Fruit fly (Drosophila melanogaster) whole organism, embryonic: Measurements from ENCODE around the gene CG10226.
A peak's percentile ranks its signal among the peaks of the same experiment; 100 is the strongest.

Experiments used
- ATbp ChIP-seq: fragments of 200-800 bp; sonication (Bioruptor generic); optimal IDR thresholded peaks from 2 replicates; lab custom pipeline; 2017; ENCODE audit warnings: missing biosample characterization, mild to moderate bottlenecking, missing genetic modification characterization, missing genetic modification reagents
- Abd-B ChIP-seq: fragments of 200-800 bp; sonication (Bioruptor generic); optimal IDR thresholded peaks from 2 replicates; lab custom pipeline; 2018; ENCODE audit warnings: missing biosample characterization, mild to moderate bottlenecking, missing genetic modification characterization, moderate library complexity
- Bteb2 ChIP-seq: fragments of 200-800 bp; sonication (Bioruptor generic); optimal IDR thresholded peaks from 2 replicates; lab custom pipeline; 2016; ENCODE audit warnings: missing biosample characterization, missing genetic modification characterization
- CG10209 ChIP-seq: fragments of 200-800 bp; sonication (Bioruptor generic); optimal IDR thresholded peaks from 3 replicates; lab custom pipeline; 2017; ENCODE audit warnings: missing biosample characterization, mild to moderate bottlenecking, missing genetic modification characterization, missing genetic modification reagents
- CG10267 ChIP-seq: fragments of 200-800 bp; sonication (Bioruptor generic); optimal IDR thresholded peaks from 2 replicates; lab custom pipeline; 2018; ENCODE audit warnings: missing biosample characterization, mild to moderate bottlenecking, missing genetic modification characterization, moderate library complexity
- CG11085 ChIP-seq: fragments of 200-800 bp; sonication (Bioruptor generic); IDR thresholded peaks from 2 replicates; pipeline ENCODE4 v1.3.6; 2022; ENCODE audit warnings: missing biosample characterization, missing genetic modification characterization
- CG14014 ChIP-seq: fragments of 200-800 bp; sonication (Bioruptor generic); IDR thresholded peaks from 2 replicates; pipeline ENCODE4 v1.3.6; 2022; ENCODE audit warnings: missing biosample characterization, missing genetic modification characterization
- CG2116 ChIP-seq: fragments of 200-800 bp; sonication (Bioruptor generic); optimal IDR thresholded peaks from 3 replicates; lab custom pipeline; 2018; ENCODE audit warnings: missing biosample characterization, mild to moderate bottlenecking, missing genetic modification characterization
- CG2120 ChIP-seq: fragments of 200-800 bp; sonication (Bioruptor generic); optimal IDR thresholded peaks from 3 replicates; lab custom pipeline; 2016; ENCODE audit warnings: missing biosample characterization, missing genetic modification characterization
- CG2875 ChIP-seq: fragments of 200-800 bp; sonication (Bioruptor generic); optimal IDR thresholded peaks from 2 replicates; lab custom pipeline; 2017; ENCODE audit warnings: missing biosample characterization, mild to moderate bottlenecking, missing genetic modification characterization, missing genetic modification reagents
- CG3163 ChIP-seq: fragments of 200-800 bp; sonication (Bioruptor generic); optimal IDR thresholded peaks from 3 replicates; lab custom pipeline; 2016; ENCODE audit warnings: missing biosample characterization, missing genetic modification characterization
- CG3407 ChIP-seq: fragments of 200-800 bp; sonication (Bioruptor generic); optimal IDR thresholded peaks from 2 replicates; lab custom pipeline; 2018; ENCODE audit warnings: missing biosample characterization, mild to moderate bottlenecking, missing genetic modification characterization
- CG34422 ChIP-seq: fragments of 200-800 bp; sonication (Bioruptor generic); IDR thresholded peaks from 3 replicates; pipeline ENCODE4 v1.3.6; 2022; ENCODE audit warnings: missing biosample characterization, missing genetic modification characterization
- CG42726 ChIP-seq: fragments of 200-800 bp; sonication (Bioruptor generic); IDR thresholded peaks from 2 replicates; pipeline ENCODE4 v1.3.6; 2022; ENCODE audit warnings: missing biosample characterization, missing genetic modification characterization; ENCODE audit not compliant: partially characterized antibody
- CG6272 ChIP-seq: fragments of 200-800 bp; sonication (Bioruptor generic); IDR thresholded peaks from 2 replicates; pipeline ENCODE4 v1.3.6; 2022; ENCODE audit warnings: missing biosample characterization, missing genetic modification characterization
- CG7987 ChIP-seq: fragments of 200-800 bp; sonication (Bioruptor generic); optimal IDR thresholded peaks from 2 replicates; lab custom pipeline; 2018; ENCODE audit warnings: missing biosample characterization, mild to moderate bottlenecking, missing genetic modification characterization, moderate library complexity
- CG8478 ChIP-seq: fragments of >200 bp; optimal IDR thresholded peaks from 2 replicates; lab custom pipeline; 2018
- Dfd ChIP-seq, 2 experiments: fragments of >200 bp; optimal IDR thresholded peaks; 2 replicates each; lab custom pipeline; 2017; ENCODE audit warnings: missing biosample characterization in 2 of 2, missing genetic modification characterization in 2 of 2
- Eip74EF ChIP-seq, 2 experiments: fragments of 200-800 bp in 1 of 2; fragments of >200 bp in 1 of 2; sonication (Bioruptor generic) in 1 of 2; optimal IDR thresholded peaks; 2 replicates each; lab custom pipeline; 2017 to 2019; ENCODE audit warnings: missing biosample characterization in 2 of 2, missing genetic modification characterization in 2 of 2, mild to moderate bottlenecking in 1 of 2, moderate library complexity in 1 of 2
- Hand ChIP-seq: fragments of 200-800 bp; sonication (Bioruptor generic); optimal IDR thresholded peaks from 2 replicates; lab custom pipeline; 2017; ENCODE audit warnings: mild to moderate bottlenecking, missing biosample characterization, missing genetic modification reagents, missing genetic modification characterization
- HmgZ ChIP-seq: fragments of 200-800 bp; sonication (Bioruptor generic); optimal IDR thresholded peaks from 2 replicates; lab custom pipeline; 2018; ENCODE audit warnings: missing biosample characterization, mild to moderate bottlenecking, missing genetic modification characterization
- Oli ChIP-seq: fragments of 200-800 bp; sonication (Bioruptor generic); optimal IDR thresholded peaks from 2 replicates; lab custom pipeline; 2018; ENCODE audit warnings: missing biosample characterization, mild to moderate bottlenecking, missing genetic modification characterization, moderate library complexity
- Spps ChIP-seq: fragments of 200-800 bp; sonication (Bioruptor generic); optimal IDR thresholded peaks from 2 replicates; lab custom pipeline; 2018; ENCODE audit warnings: missing biosample characterization, mild to moderate bottlenecking, missing genetic modification characterization
- Ssrp ChIP-seq: fragments of 200-800 bp; sonication (Bioruptor generic); optimal IDR thresholded peaks from 2 replicates; lab custom pipeline; 2018; ENCODE audit warnings: missing biosample characterization, mild to moderate bottlenecking, missing genetic modification characterization, moderate library complexity
- Xrp1 ChIP-seq: fragments of 200-800 bp; sonication (Bioruptor generic); IDR thresholded peaks from 2 replicates; pipeline ENCODE4 v1.3.6; 2022; ENCODE audit warnings: missing biosample characterization, missing genetic modification characterization
- al ChIP-seq: fragments of 200-800 bp; sonication (Bioruptor generic); IDR thresholded peaks from 2 replicates; pipeline ENCODE4 v1.3.6; 2022; ENCODE audit warnings: missing biosample characterization, missing genetic modification characterization
- cato ChIP-seq: fragments of 200-800 bp; sonication (Bioruptor generic); optimal IDR thresholded peaks from 2 replicates; lab custom pipeline; 2016; ENCODE audit warnings: missing biosample characterization, missing genetic modification characterization, borderline replicate concordance
- disco-r ChIP-seq: fragments of 200-800 bp; sonication (Bioruptor generic); optimal IDR thresholded peaks from 2 replicates; lab custom pipeline; 2016; ENCODE audit warnings: missing biosample characterization, missing genetic modification characterization
- dpn ChIP-seq, 2 experiments: fragments of 200-800 bp; sonication (Bioruptor generic); optimal IDR thresholded peaks; 3 replicates each; lab custom pipeline; 2016; ENCODE audit warnings: missing biosample characterization in 2 of 2, missing genetic modification characterization in 2 of 2
- en ChIP-seq: fragments of 200-800 bp; sonication (Bioruptor generic); optimal IDR thresholded peaks from 2 replicates; lab custom pipeline; 2016; ENCODE audit warnings: missing biosample characterization, missing genetic modification characterization
- fd3F ChIP-seq: fragments of 200-800 bp; sonication (Bioruptor generic); optimal IDR thresholded peaks from 2 replicates; lab custom pipeline; 2018; ENCODE audit warnings: missing biosample characterization, mild to moderate bottlenecking, missing genetic modification characterization, moderate library complexity
- fru ChIP-seq: fragments of >200 bp; optimal IDR thresholded peaks from 2 replicates; lab custom pipeline; 2017
- gfzf ChIP-seq: fragments of 200-800 bp; sonication (Bioruptor generic); optimal IDR thresholded peaks from 2 replicates; lab custom pipeline; 2016; ENCODE audit warnings: missing biosample characterization, mild to moderate bottlenecking, missing genetic modification characterization, moderate library complexity
- jing ChIP-seq: fragments of 200-800 bp; sonication (Bioruptor generic); optimal IDR thresholded peaks from 2 replicates; lab custom pipeline; 2018; ENCODE audit warnings: missing biosample characterization, mild to moderate bottlenecking, missing genetic modification characterization
- kay ChIP-seq: fragments of 200-800 bp; sonication (Bioruptor generic); optimal IDR thresholded peaks from 2 replicates; lab custom pipeline; 2016; ENCODE audit warnings: missing biosample characterization, missing genetic modification characterization
- ken ChIP-seq: fragments of 200-800 bp; sonication (Bioruptor generic); IDR thresholded peaks from 3 replicates; pipeline ENCODE4 v1.3.6; 2022; ENCODE audit warnings: missing biosample characterization, missing genetic modification characterization
- klu ChIP-seq: fragments of 200-800 bp; sonication (Bioruptor generic); IDR thresholded peaks from 2 replicates; pipeline ENCODE4 v1.3.6; 2022; ENCODE audit warnings: missing biosample characterization, missing genetic modification characterization
- maf-S ChIP-seq: fragments of 200-800 bp; sonication (Bioruptor generic); optimal IDR thresholded peaks from 2 replicates; lab custom pipeline; 2016; ENCODE audit warnings: missing biosample characterization, missing genetic modification characterization
- otp ChIP-seq: fragments of 200-800 bp; sonication (Bioruptor generic); IDR thresholded peaks from 3 replicates; pipeline ENCODE4, ENCODE4 v1.3.6; 2022; ENCODE audit warnings: missing biosample characterization, missing genetic modification characterization
- pita ChIP-seq: fragments of 200-800 bp; sonication (Bioruptor generic); optimal IDR thresholded peaks from 2 replicates; lab custom pipeline; 2017; ENCODE audit warnings: missing biosample characterization, mild to moderate bottlenecking, missing genetic modification characterization
- prd ChIP-seq, 3 experiments: fragments of >200 bp in 2 of 3; fragments of 200-800 bp in 1 of 3; sonication (Bioruptor generic) in 1 of 3; optimal IDR thresholded peaks in 2 of 3; IDR thresholded peaks in 1 of 3; 2 replicates in 2 of 3; 3 replicates in 1 of 3; pipeline versions ENCODE4 v1.3.6 to Lab custom; 2017 to 2022; ENCODE audit warnings: missing biosample characterization in 1 of 3, missing genetic modification characterization in 1 of 3
- psq ChIP-seq: fragments of 200-800 bp; sonication (Bioruptor generic); optimal IDR thresholded peaks from 2 replicates; lab custom pipeline; 2017; ENCODE audit warnings: missing biosample characterization, missing genetic modification characterization
- pzg ChIP-seq: fragments of 200-800 bp; sonication (Bioruptor generic); optimal IDR thresholded peaks from 3 replicates; lab custom pipeline; 2018; ENCODE audit warnings: missing biosample characterization, mild to moderate bottlenecking, missing genetic modification characterization, moderate library complexity
- sisA ChIP-seq: fragments of 200-800 bp; sonication (Bioruptor generic); IDR thresholded peaks from 2 replicates; pipeline ENCODE4 v1.3.6; 2022; ENCODE audit warnings: missing biosample characterization, missing genetic modification characterization
- sna ChIP-seq: fragments of 200-800 bp; sonication (Bioruptor generic); IDR thresholded peaks from 2 replicates; pipeline ENCODE4 v1.3.6; 2022; ENCODE audit warnings: missing biosample characterization, missing genetic modification characterization; ENCODE audit not compliant: partially characterized antibody
- stwl ChIP-seq: fragments of 200-800 bp; sonication (Bioruptor generic); optimal IDR thresholded peaks from 3 replicates; lab custom pipeline; 2018; ENCODE audit warnings: missing biosample characterization, mild to moderate bottlenecking, missing genetic modification characterization, moderate library complexity
- tna ChIP-seq: fragments of 200-800 bp; sonication (Bioruptor generic); IDR thresholded peaks from 2 replicates; pipeline ENCODE4 v1.3.6; 2022; ENCODE audit warnings: missing biosample characterization, missing genetic modification characterization; ENCODE audit not compliant: partially characterized antibody
- usp ChIP-seq: fragments of >200 bp; optimal IDR thresholded peaks from 2 replicates; lab custom pipeline; 2017; ENCODE audit warnings: missing biosample characterization, missing genetic modification characterization

The CG10226 gene

dm6 chr3L:6263896-6264841 is 24.3 kb upstream of the CG10226 start (continued):
- TF ChIP-seq gfzf (no peak), CG34422 (GFP tag; lab: Robert Waterston, UW) (peak; percentile 18; the same call in 1 of the 3 replicates), Spps (tag; lab: Kevin White, UChicago) (no peak), psq (GFP tag; lab: Kevin White, UChicago) (no peak), maf-S (GFP tag; lab: Kevin White, UChicago) (peak; percentile 13), otp (GFP tag; lab: Robert Waterston, UW) (no peak), CG7987 (GFP tag; lab: Kevin White, UChicago) (peak; percentile 40), ken (GFP tag; lab: Robert Waterston, UW) (peak; percentile 53; the same call in 2 of the 3 replicates), CG10267 (peak; percentile 42), al (no peak), Hand (GFP tag; lab: Kevin White, UChicago) (no peak), dpn (GFP tag; optimal IDR thresholded peaks at IDR 0.05; lab: Kevin White, UChicago) (peak; percentile 51 to 64), pita (GFP tag; lab: Kevin White, UChicago) (peak; percentile 21), sisA (GFP tag; lab: Robert Waterston, UW) (peak; percentile 14; the same call in 1 of the 2 replicates), CG3163 (GFP tag; lab: Kevin White, UChicago) (peak; percentile 25), Eip74EF (GFP tag; optimal IDR thresholded peaks at IDR 0.05; lab: Kevin White, UChicago) (no peak), HmgZ (tag; lab: Kevin White, UChicago) (peak; percentile 64), CG3407 (GFP tag; lab: Kevin White, UChicago) (no peak), CG6272 (no peak), CG42726 (GFP tag; lab: Robert Waterston, UW) (peak; percentile 66; the same call in 1 of the 2 replicates), kay (GFP tag; lab: Kevin White, UChicago) (no peak), Xrp1 (GFP tag; lab: Robert Waterston, UW) (no peak), CG14014 (GFP tag; lab: Robert Waterston, UW) (peak; percentile 30; the same call in 1 of the 2 replicates), Ssrp (tag; lab: Kevin White, UChicago) (peak; percentile 30), jing (GFP tag; lab: Kevin White, UChicago) (peak; percentile 9), CG2875 (GFP tag; lab: Kevin White, UChicago) (peak; percentile 29), CG10209 (GFP tag; lab: Kevin White, UChicago) (peak; percentile 41), usp (GFP tag; lab: Kevin White, UChicago) (no peak), CG2116 (GFP tag; lab: Kevin White, UChicago) (peak; percentile 1), fru (lab: Kevin White, UChicago) (no peak), cato (no peak), Bteb2 (GFP tag; lab: Kevin White, UChicago) (no peak), ATbp (GFP tag; lab: Kevin White, UChicago) (peak; percentile 9), fd3F (GFP tag; lab: Kevin White, UChicago) (peak; percentile 13), CG2120 (GFP tag; lab: Kevin White, UChicago) (peak; percentile 52), Dfd (GFP tag; optimal IDR thresholded peaks at IDR 0.05; lab: Kevin White, UChicago) (no peak), CG11085 (peak; percentile 55; the same call in 1 of the 2 replicates), CG8478 (lab: Kevin White, UChicago) (no peak), Abd-B (no peak), disco-r (GFP tag; lab: Kevin White, UChicago) (peak; percentile 43), sna (GFP tag; lab: Robert Waterston, UW) (no peak), tna (no peak), pzg (GFP tag; lab: Kevin White, UChicago) (no peak), klu (GFP tag; lab: Robert Waterston, UW) (no peak), en (no peak), Oli (tag; lab: Kevin White, UChicago) (peak; percentile 19), stwl (tag; lab: Kevin White, UChicago) (peak; percentile 45), prd (optimal IDR thresholded peaks at IDR 0.05; lab: Kevin White, UChicago) (no peak), prd (GFP tag; IDR thresholded peaks at IDR 0.05; lab: Robert Waterston, UW) (peak; percentile 59; the same call in 2 of the 3 replicates)
